Fruit fly (Drosophila melanogaster) Kc167 (cell line): ENCODE measurements around the gene lsn.

ENCODE experiments used
- h ChIP-seq: fragments of >200 bp; optimal IDR thresholded peaks from 3 replicates; lab custom pipeline; 2018; ENCODE audit warnings: missing external identifiers
- insv ChIP-seq: fragments of >200 bp; optimal IDR thresholded peaks from 3 replicates; lab custom pipeline; 2018; ENCODE audit warnings: missing external identifiers
- ttk ChIP-seq: sonication (Bioruptor generic); optimal IDR thresholded peaks from 2 replicates; lab custom pipeline; 2017; ENCODE audit warnings: missing external identifiers

DNA sequence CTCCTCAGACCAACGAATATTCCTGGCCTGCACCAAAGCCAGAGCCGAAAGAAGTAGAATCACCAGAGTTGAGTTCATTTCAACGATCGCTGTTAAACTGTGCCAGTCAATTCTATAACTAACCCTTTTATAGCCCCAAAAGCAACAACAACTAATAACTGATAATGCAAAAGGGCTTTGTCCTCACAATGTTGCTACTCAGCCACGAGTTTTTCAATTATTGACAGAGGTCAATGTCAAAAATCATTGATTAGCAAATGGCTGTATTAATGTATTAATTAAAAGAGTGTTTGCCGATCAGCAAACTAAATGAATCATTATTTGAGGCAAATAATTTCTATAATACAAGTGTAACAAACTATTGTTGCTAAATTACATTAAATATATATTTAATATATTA lies 19.4 kb downstream of the lsn start, which contains the start of gene fit:
- TF ChIP-seq h (lab: Kevin White, UChicago) (no peak), insv (lab: Kevin White, UChicago) (no peak), ttk (lab: Kevin White, UChicago) (no peak)
